Fruit fly (Drosophila melanogaster) whole organism, adult: ENCODE data around the gene Apoltp.
A peak's percentile ranks its signal among the peaks of the same experiment; 100 is the strongest.

Source experiments
- CG11617 ChIP-seq: fragments of 200-800 bp; sonication (Bioruptor generic); optimal IDR thresholded peaks from 2 replicates; lab custom pipeline; 2017; ENCODE audit warnings: mild to moderate bottlenecking, missing biosample characterization, missing genetic modification reagents, missing genetic modification characterization
- CG12768 ChIP-seq: fragments of 200-800 bp; sonication (Bioruptor generic); optimal IDR thresholded peaks from 2 replicates; lab custom pipeline; 2017; ENCODE audit warnings: missing biosample characterization, missing genetic modification characterization, mild to moderate bottlenecking, moderate library complexity, missing genetic modification reagents
- CG14711 ChIP-seq: fragments of 200-800 bp; sonication (Bioruptor generic); optimal IDR thresholded peaks from 2 replicates; lab custom pipeline; 2018; ENCODE audit warnings: missing biosample characterization, mild to moderate bottlenecking, missing genetic modification characterization, moderate library complexity
- CG33017 ChIP-seq: fragments of 200-800 bp; sonication (Bioruptor generic); optimal IDR thresholded peaks from 2 replicates; lab custom pipeline; 2018; ENCODE audit warnings: missing biosample characterization, mild to moderate bottlenecking, missing genetic modification characterization, moderate library complexity
- CG5204 ChIP-seq: fragments of 200-800 bp; sonication (Bioruptor generic); optimal IDR thresholded peaks from 2 replicates; lab custom pipeline; 2016; ENCODE audit warnings: missing biosample characterization, missing genetic modification characterization
- CG7101 ChIP-seq: fragments of 200-800 bp; sonication (Bioruptor generic); optimal IDR thresholded peaks from 2 replicates; lab custom pipeline; 2018; ENCODE audit warnings: missing biosample characterization, mild to moderate bottlenecking, missing genetic modification characterization, moderate library complexity
- Clk ChIP-seq: fragments of 200-800 bp; sonication (Bioruptor generic); optimal IDR thresholded peaks from 2 replicates; lab custom pipeline; 2017; ENCODE audit warnings: missing biosample characterization, missing genetic modification characterization
- Hr96 ChIP-seq: fragments of 200-800 bp; sonication (Bioruptor generic); optimal IDR thresholded peaks from 2 replicates; lab custom pipeline; 2016; ENCODE audit warnings: missing biosample characterization, missing genetic modification characterization
- Mnt ChIP-seq: fragments of 200-800 bp; sonication (Bioruptor generic); optimal IDR thresholded peaks from 2 replicates; lab custom pipeline; 2016; ENCODE audit warnings: missing biosample characterization, mild to moderate bottlenecking, missing genetic modification characterization
- bab1 ChIP-seq: fragments of 200-800 bp; sonication (Bioruptor generic); optimal IDR thresholded peaks from 3 replicates; lab custom pipeline; 2019; ENCODE audit warnings: missing biosample characterization, mild to moderate bottlenecking, missing genetic modification characterization, moderate library complexity
- kay ChIP-seq: fragments of 200-800 bp; sonication (Bioruptor generic); peaks from one replicate; lab custom pipeline; 2016; ENCODE audit warnings: missing biosample characterization, missing genetic modification characterization, borderline replicate concordance
- ovo ChIP-seq: fragments of 200-800 bp; sonication (Bioruptor generic); optimal IDR thresholded peaks from 2 replicates; lab custom pipeline; 2016; ENCODE audit warnings: missing biosample characterization, missing genetic modification characterization
- tj ChIP-seq: fragments of 200-800 bp; sonication (Bioruptor generic); optimal IDR thresholded peaks from 3 replicates; lab custom pipeline; 2017; ENCODE audit warnings: missing biosample characterization, mild to moderate bottlenecking, missing genetic modification characterization, moderate library complexity
- toe ChIP-seq: fragments of 200-800 bp; sonication (Bioruptor generic); optimal IDR thresholded peaks from 2 replicates; lab custom pipeline; 2016; ENCODE audit warnings: missing biosample characterization, missing genetic modification characterization

dm6 chr2L:9660516-9660920, 26.5 kb downstream of the Apoltp start:
- TF ChIP-seq CG33017, result peak; percentile 19
- no peak for TF ChIP-seq tj (GFP tag; lab: Kevin White, UChicago)
- TF ChIP-seq bab1 (GFP tag; lab: Kevin White, UChicago), result no peak
- TF ChIP-seq CG11617, result peak; percentile 2
- no peak for TF ChIP-seq kay (GFP tag; lab: Kevin White, UChicago)
- no peak for TF ChIP-seq CG7101
- TF ChIP-seq CG12768 (GFP tag; lab: Kevin White, UChicago), result peak; percentile 12
- TF ChIP-seq CG5204 (GFP tag; lab: Kevin White, UChicago), result peak; percentile 41
- no peak for TF ChIP-seq Mnt (GFP tag; lab: Kevin White, UChicago)
- no peak for TF ChIP-seq toe
- no peak for TF ChIP-seq ovo (GFP tag; lab: Kevin White, UChicago)
- TF ChIP-seq Clk, result no peak
- TF ChIP-seq CG14711 (tag; lab: Kevin White, UChicago), result no peak
- TF ChIP-seq Hr96 (GFP tag; lab: Kevin White, UChicago), result no peak
